Fruit fly (Drosophila melanogaster) whole organism, embryonic: ENCODE data around the gene ZnT63C.

Experiments
- Atf-2 ChIP-seq: fragments of 200-800 bp; sonication (Bioruptor generic); optimal IDR thresholded peaks from 2 replicates; lab custom pipeline; 2016; ENCODE audit warnings: missing biosample characterization, missing genetic modification characterization
- Awh ChIP-seq: fragments of 200-800 bp; sonication (Bioruptor generic); IDR thresholded peaks from 2 replicates; pipeline ENCODE4, ENCODE4 v1.3.6; 2022; ENCODE audit warnings: missing biosample characterization, missing genetic modification characterization
- B-H2 ChIP-seq: fragments of 200-800 bp; sonication (Bioruptor generic); optimal IDR thresholded peaks from 2 replicates; lab custom pipeline; 2018; ENCODE audit warnings: missing biosample characterization, mild to moderate bottlenecking, missing genetic modification characterization
- CG11398 ChIP-seq: fragments of 200-800 bp; sonication (Bioruptor generic); optimal IDR thresholded peaks from 2 replicates; lab custom pipeline; 2016; ENCODE audit warnings: missing biosample characterization, missing genetic modification characterization
- CG11695 ChIP-seq: fragments of 200-800 bp; sonication (Bioruptor generic); IDR thresholded peaks from 3 replicates; pipeline ENCODE4 v1.3.6; 2022; ENCODE audit warnings: missing biosample characterization, missing genetic modification characterization
- CG1233 ChIP-seq: fragments of 200-800 bp; sonication (Bioruptor generic); optimal IDR thresholded peaks from 4 replicates; lab custom pipeline; 2018; ENCODE audit warnings: missing biosample characterization, mild to moderate bottlenecking, missing genetic modification characterization
- CG12391 ChIP-seq: fragments of 200-800 bp; sonication (Bioruptor generic); optimal IDR thresholded peaks from 3 replicates; lab custom pipeline; 2018; ENCODE audit warnings: missing biosample characterization, mild to moderate bottlenecking, missing genetic modification characterization, moderate library complexity
- CG13296 ChIP-seq: fragments of 200-800 bp; sonication (Bioruptor generic); optimal IDR thresholded peaks from 3 replicates; lab custom pipeline; 2018; ENCODE audit warnings: missing biosample characterization, mild to moderate bottlenecking, missing genetic modification characterization
- CG16813 ChIP-seq: fragments of 200-800 bp; sonication (Bioruptor generic); IDR thresholded peaks from 3 replicates; pipeline ENCODE4 v1.3.6; 2022; ENCODE audit warnings: missing biosample characterization, missing genetic modification characterization; ENCODE audit not compliant: partially characterized antibody
- CG18011 ChIP-seq: fragments of 200-800 bp; sonication (Bioruptor generic); optimal IDR thresholded peaks from 2 replicates; lab custom pipeline; 2017; ENCODE audit warnings: missing biosample characterization, missing genetic modification characterization, mild to moderate bottlenecking, moderate library complexity, missing genotype
- CG18764 ChIP-seq: fragments of 200-800 bp; sonication (Bioruptor generic); optimal IDR thresholded peaks from 3 replicates; lab custom pipeline; 2016; ENCODE audit warnings: missing biosample characterization, missing genetic modification characterization
- CG34422 ChIP-seq: fragments of 200-800 bp; sonication (Bioruptor generic); IDR thresholded peaks from 3 replicates; pipeline ENCODE4 v1.3.6; 2022; ENCODE audit warnings: missing biosample characterization, missing genetic modification characterization
- CG3838 ChIP-seq: fragments of 200-800 bp; sonication (Bioruptor generic); optimal IDR thresholded peaks from 3 replicates; lab custom pipeline; 2016; ENCODE audit warnings: missing biosample characterization, missing genetic modification characterization
- CG6272 ChIP-seq: fragments of 200-800 bp; sonication (Bioruptor generic); IDR thresholded peaks from 2 replicates; pipeline ENCODE4 v1.3.6; 2022; ENCODE audit warnings: missing biosample characterization, missing genetic modification characterization
- CG6791 ChIP-seq: fragments of 200-800 bp; sonication (Bioruptor generic); IDR thresholded peaks from 3 replicates; pipeline ENCODE4 v1.3.6; 2022; ENCODE audit warnings: missing biosample characterization, missing genetic modification characterization; ENCODE audit not compliant: partially characterized antibody
- CG6813 ChIP-seq: fragments of 200-800 bp; sonication (Bioruptor generic); optimal IDR thresholded peaks from 2 replicates; lab custom pipeline; 2017; ENCODE audit warnings: missing biosample characterization, missing genetic modification characterization, mild to moderate bottlenecking, moderate library complexity, missing genetic modification reagents
- CG6854 ChIP-seq: fragments of 200-800 bp; sonication (Bioruptor generic); optimal IDR thresholded peaks from 3 replicates; lab custom pipeline; 2017; ENCODE audit warnings: missing biosample characterization, mild to moderate bottlenecking, missing genetic modification characterization
- CG7372 ChIP-seq: fragments of 200-800 bp; sonication (Bioruptor generic); IDR thresholded peaks from 2 replicates; pipeline ENCODE4 v1.3.6; 2022; ENCODE audit warnings: missing biosample characterization, missing genetic modification characterization
- CG7928 ChIP-seq: fragments of 200-800 bp; sonication (Bioruptor generic); optimal IDR thresholded peaks from 2 replicates; lab custom pipeline; 2017; ENCODE audit warnings: missing biosample characterization, mild to moderate bottlenecking, missing genetic modification characterization
- D19B ChIP-seq: fragments of 200-800 bp; sonication (Bioruptor generic); optimal IDR thresholded peaks from 2 replicates; lab custom pipeline; 2017; ENCODE audit warnings: missing biosample characterization, mild to moderate bottlenecking, missing genetic modification characterization
- Deaf1 ChIP-seq: fragments of 200-800 bp; optimal IDR thresholded peaks from 3 replicates; lab custom pipeline; 2019; ENCODE audit warnings: missing biosample characterization, mild to moderate bottlenecking, missing genetic modification characterization, moderate library complexity
- Eip74EF ChIP-seq, 2 experiments: fragments of 200-800 bp in 1 of 2; fragments of >200 bp in 1 of 2; sonication (Bioruptor generic) in 1 of 2; optimal IDR thresholded peaks; 2 replicates each; lab custom pipeline; 2017 to 2019; ENCODE audit warnings: missing biosample characterization in 2 of 2, missing genetic modification characterization in 2 of 2, mild to moderate bottlenecking in 1 of 2, moderate library complexity in 1 of 2
- HLH3B ChIP-seq: fragments of 200-800 bp; sonication (Bioruptor generic); IDR thresholded peaks from 2 replicates; pipeline ENCODE4 v1.3.6; 2022; ENCODE audit warnings: missing biosample characterization, missing genetic modification characterization
- HLH4C ChIP-seq: fragments of 200-800 bp; sonication (Bioruptor generic); IDR thresholded peaks from 3 replicates; pipeline ENCODE4 v1.3.6; 2022; ENCODE audit warnings: missing biosample characterization, missing genetic modification characterization; ENCODE audit not compliant: partially characterized antibody
- HmgZ ChIP-seq: fragments of 200-800 bp; sonication (Bioruptor generic); optimal IDR thresholded peaks from 2 replicates; lab custom pipeline; 2018; ENCODE audit warnings: missing biosample characterization, mild to moderate bottlenecking, missing genetic modification characterization
- Hmr ChIP-seq: fragments of 200-800 bp; sonication (Bioruptor generic); optimal IDR thresholded peaks from 3 replicates; lab custom pipeline; 2017; ENCODE audit warnings: mild to moderate bottlenecking, missing biosample characterization, missing genetic modification reagents, missing genetic modification characterization
- MESR4 ChIP-seq: fragments of 200-800 bp; sonication (Bioruptor generic); optimal IDR thresholded peaks from 2 replicates; lab custom pipeline; 2018; ENCODE audit warnings: missing biosample characterization, mild to moderate bottlenecking, missing genetic modification characterization, moderate library complexity
- PHDP ChIP-seq: fragments of 200-800 bp; sonication (Bioruptor generic); optimal IDR thresholded peaks from 3 replicates; lab custom pipeline; 2018; ENCODE audit warnings: missing biosample characterization, mild to moderate bottlenecking, missing genetic modification characterization, moderate library complexity
- Pdp1 ChIP-seq, 2 experiments: fragments of 200-800 bp; sonication (Bioruptor generic); optimal IDR thresholded peaks; 3 replicates each; lab custom pipeline; 2016; ENCODE audit warnings: missing biosample characterization in 2 of 2, missing genetic modification characterization in 2 of 2, mild to moderate bottlenecking in 1 of 2, moderate library complexity in 1 of 2
- Rfx ChIP-seq: fragments of 200-800 bp; sonication (Bioruptor generic); IDR thresholded peaks from 2 replicates; pipeline ENCODE4 v1.3.6; 2022; ENCODE audit warnings: missing biosample characterization, missing genetic modification characterization
- Vsx1 ChIP-seq: fragments of 200-800 bp; sonication (Bioruptor generic); optimal IDR thresholded peaks from 2 replicates; lab custom pipeline; 2017; ENCODE audit warnings: missing biosample characterization, mild to moderate bottlenecking, missing genetic modification characterization, missing genetic modification reagents
- caup ChIP-seq: fragments of 200-800 bp; sonication (Bioruptor generic); optimal IDR thresholded peaks from 3 replicates; lab custom pipeline; 2017; ENCODE audit warnings: missing biosample characterization, mild to moderate bottlenecking, missing genetic modification characterization, moderate library complexity; ENCODE audit not compliant: severe bottlenecking
- ci ChIP-seq: fragments of 200-800 bp; sonication (Bioruptor generic); IDR thresholded peaks from 3 replicates; pipeline ENCODE4 v1.3.6; 2022; ENCODE audit warnings: missing biosample characterization, missing genetic modification characterization
- hbn ChIP-seq: fragments of 200-800 bp; sonication (Bioruptor generic); IDR thresholded peaks from 2 replicates; pipeline ENCODE4 v1.3.6; 2022; ENCODE audit warnings: missing biosample characterization, missing genetic modification characterization; ENCODE audit not compliant: partially characterized antibody
- jing ChIP-seq: fragments of 200-800 bp; sonication (Bioruptor generic); optimal IDR thresholded peaks from 2 replicates; lab custom pipeline; 2018; ENCODE audit warnings: missing biosample characterization, mild to moderate bottlenecking, missing genetic modification characterization
- lilli ChIP-seq: fragments of 200-800 bp; sonication (Bioruptor generic); optimal IDR thresholded peaks from 3 replicates; lab custom pipeline; 2016; ENCODE audit warnings: missing biosample characterization, missing genetic modification characterization
- onecut ChIP-seq: fragments of 200-800 bp; sonication (Bioruptor generic); IDR thresholded peaks from 2 replicates; pipeline ENCODE4 v1.3.6; 2022; ENCODE audit warnings: missing biosample characterization, missing genetic modification characterization
- pan ChIP-seq, 4 experiments: fragments of >200 bp in 3 of 4; fragments of 200-800 bp in 1 of 4; sonication (Bioruptor generic) in 1 of 4; optimal IDR thresholded peaks in 3 of 4; IDR thresholded peaks in 1 of 4; 2 replicates each; pipeline versions ENCODE4 v1.3.6 to Lab custom; 2017 to 2022; ENCODE audit warnings: missing biosample characterization in 2 of 4, missing genetic modification characterization in 2 of 4, mixed read lengths in 1 of 4
- sens ChIP-seq: fragments of 200-800 bp; sonication (Bioruptor generic); peaks from one replicate; lab custom pipeline; 2016; ENCODE audit warnings: missing biosample characterization, missing genetic modification characterization
- sqz ChIP-seq: fragments of 200-800 bp; sonication (Bioruptor generic); optimal IDR thresholded peaks from 3 replicates; lab custom pipeline; 2018; ENCODE audit warnings: missing biosample characterization, mild to moderate bottlenecking, missing genetic modification characterization
- stc ChIP-seq: fragments of 200-800 bp; sonication (Bioruptor generic); IDR thresholded peaks from 2 replicates; pipeline ENCODE4 v1.3.6; 2022; ENCODE audit warnings: missing biosample characterization, missing genetic modification characterization
- sug ChIP-seq: fragments of 200-800 bp; optimal IDR thresholded peaks from 2 replicates; lab custom pipeline; 2019; ENCODE audit warnings: missing biosample characterization, mild to moderate bottlenecking, missing genetic modification characterization, moderate library complexity
- tap ChIP-seq: fragments of 200-800 bp; optimal IDR thresholded peaks from 3 replicates; lab custom pipeline; 2019; ENCODE audit warnings: missing biosample characterization, mild to moderate bottlenecking, missing genetic modification characterization, moderate library complexity
- tna ChIP-seq: fragments of 200-800 bp; sonication (Bioruptor generic); IDR thresholded peaks from 2 replicates; pipeline ENCODE4 v1.3.6; 2022; ENCODE audit warnings: missing biosample characterization, missing genetic modification characterization; ENCODE audit not compliant: partially characterized antibody
- tup ChIP-seq: fragments of 200-800 bp; sonication (Bioruptor generic); optimal IDR thresholded peaks from 2 replicates; lab custom pipeline; 2016; ENCODE audit warnings: missing biosample characterization, mild to moderate bottlenecking, missing genetic modification characterization, moderate library complexity
- unc-4 ChIP-seq: fragments of 200-800 bp; sonication (Bioruptor generic); IDR thresholded peaks from 2 replicates; pipeline ENCODE4 v1.3.6; 2022; ENCODE audit warnings: missing biosample characterization, missing genetic modification characterization; ENCODE audit not compliant: partially characterized antibody

Gene ZnT63C

dm6 chr3L:3336368-3337164, 33.1 kb downstream of the ZnT63C start, which contains the start of the genes Drsl6 and kst (continued):
- peak; percentile 50 for TF ChIP-seq unc-4 (GFP tag; lab: Robert Waterston, UW)
- peak in 1 of 2 experiments; percentile 36 for TF ChIP-seq Eip74EF (GFP tag; optimal IDR thresholded peaks at IDR 0.05; lab: Kevin White, UChicago)
- peak; percentile 83 for TF ChIP-seq sens (GFP tag; lab: Kevin White, UChicago)
- peak; percentile 46 for TF ChIP-seq B-H2 (GFP tag; lab: Kevin White, UChicago)
- TF ChIP-seq HmgZ (tag; lab: Kevin White, UChicago): peak; percentile 65
- TF ChIP-seq HLH3B (GFP tag; lab: Robert Waterston, UW): peak; percentile 14; the same call in 1 of the 2 replicates
- TF ChIP-seq CG6854: peak; percentile 24
- 0 out of 2 replicates have a peak, but pooled peaks have one; percentile 8 for TF ChIP-seq stc (GFP tag; lab: Robert Waterston, UW)
- no peak for TF ChIP-seq Hmr (GFP tag; lab: Kevin White, UChicago)
- no peak for TF ChIP-seq CG18011
- TF ChIP-seq CG7372 (GFP tag; lab: Robert Waterston, UW): no peak
- peak; percentile 70; the same call in 1 of the 2 replicates for TF ChIP-seq Awh (GFP tag; lab: Robert Waterston, UW)
- peak; percentile 62 for TF ChIP-seq CG6791 (GFP tag; lab: Robert Waterston, UW)
- peak; percentile 7 for TF ChIP-seq MESR4 (GFP tag; lab: Kevin White, UChicago)
- no peak for TF ChIP-seq CG1233
- no peak for TF ChIP-seq pan (optimal IDR thresholded peaks at IDR 0.05; lab: Kevin White, UChicago)
- TF ChIP-seq pan (GFP tag; optimal IDR thresholded peaks at IDR 0.05 in 1 of 2, IDR thresholded peaks at IDR 0.05 in 1 of 2): peak in 1 of 2 experiments; percentile 33
- 0 out of 3 replicates have a peak, but pooled peaks have one; percentile 42 for TF ChIP-seq CG11695 (GFP tag; lab: Robert Waterston, UW)
- TF ChIP-seq tup (GFP tag; lab: Kevin White, UChicago): no peak
- no peak for TF ChIP-seq Atf-2 (GFP tag; lab: Kevin White, UChicago)
- TF ChIP-seq CG3838: no peak
- TF ChIP-seq CG18764 (GFP tag; lab: Kevin White, UChicago): peak; percentile 10
- TF ChIP-seq Rfx: peak; percentile 49; the same call in 1 of the 2 replicates
- peak; percentile 47; the same call in 1 of the 2 replicates for TF ChIP-seq hbn (GFP tag; lab: Robert Waterston, UW)
- peak; percentile 24; the same call in 1 of the 2 replicates for TF ChIP-seq onecut
- peak; percentile 41 for TF ChIP-seq PHDP (tag; lab: Kevin White, UChicago)
- peak; percentile 9 for TF ChIP-seq CG6813 (GFP tag; lab: Kevin White, UChicago)
- peak; percentile 53; the same call in 2 of the 3 replicates for TF ChIP-seq ci
- peak; percentile 52 for TF ChIP-seq sug (tag; lab: Kevin White, UChicago)
- peak; percentile 38; the same call in 2 of the 3 replicates for TF ChIP-seq HLH4C (GFP tag; lab: Robert Waterston, UW)
- peak; percentile 38 for TF ChIP-seq CG13296 (GFP tag; lab: Kevin White, UChicago)
- TF ChIP-seq jing (GFP tag; lab: Kevin White, UChicago): peak; percentile 0
- TF ChIP-seq CG12391 (tag; lab: Kevin White, UChicago): peak; percentile 12
- TF ChIP-seq Deaf1: no peak
- peak; percentile 57 for TF ChIP-seq caup (GFP tag; lab: Kevin White, UChicago)
- peak; percentile 41 for TF ChIP-seq CG11398 (GFP tag; lab: Kevin White, UChicago)
- peak in 1 of 2 experiments; percentile 59 for TF ChIP-seq Pdp1 (GFP tag; optimal IDR thresholded peaks at IDR 0.05; lab: Kevin White, UChicago)
- peak; percentile 6 for TF ChIP-seq sqz (GFP tag; lab: Kevin White, UChicago)
- TF ChIP-seq CG7928 (GFP tag; lab: Kevin White, UChicago): no peak
- TF ChIP-seq tap (tag; lab: Kevin White, UChicago): no peak
- TF ChIP-seq CG16813 (GFP tag; lab: Robert Waterston, UW): no peak
- no peak for TF ChIP-seq D19B (GFP tag; lab: Kevin White, UChicago)
- peak; percentile 53; the same call in 1 of the 3 replicates for TF ChIP-seq CG34422 (GFP tag; lab: Robert Waterston, UW)
- peak; percentile 3 for TF ChIP-seq Vsx1 (GFP tag; lab: Kevin White, UChicago)
- no peak for TF ChIP-seq CG6272
- peak; percentile 16 for TF ChIP-seq lilli (GFP tag; lab: Kevin White, UChicago)
- peak; percentile 59 for TF ChIP-seq tna
